Worm (Caenorhabditis elegans) whole organism, midembryonic: Measurements from ENCODE around the gene T19C3.5.

Source experiments
- cog-1 ChIP-seq: sonication (generic microtip); optimal IDR thresholded peaks from 2 replicates; lab custom pipeline; 2016; ENCODE audit warnings: missing genetic modification characterization, missing compliant biosample characterization
- flt-1 ChIP-seq: fragments of 200-800 bp; sonication (Bioruptor generic); IDR thresholded peaks from 2 replicates; pipeline ENCODE4 v1.3.6; 2022; ENCODE audit warnings: missing genetic modification characterization, missing compliant biosample characterization
- klf-2 ChIP-seq: fragments of 200-800 bp; sonication (Bioruptor generic); conservative IDR thresholded peaks from 2 replicates; pipeline ENCODE4 v1.3.6; 2022; ENCODE audit warnings: missing genetic modification reagents, missing genetic modification characterization, missing compliant biosample characterization

DNA sequence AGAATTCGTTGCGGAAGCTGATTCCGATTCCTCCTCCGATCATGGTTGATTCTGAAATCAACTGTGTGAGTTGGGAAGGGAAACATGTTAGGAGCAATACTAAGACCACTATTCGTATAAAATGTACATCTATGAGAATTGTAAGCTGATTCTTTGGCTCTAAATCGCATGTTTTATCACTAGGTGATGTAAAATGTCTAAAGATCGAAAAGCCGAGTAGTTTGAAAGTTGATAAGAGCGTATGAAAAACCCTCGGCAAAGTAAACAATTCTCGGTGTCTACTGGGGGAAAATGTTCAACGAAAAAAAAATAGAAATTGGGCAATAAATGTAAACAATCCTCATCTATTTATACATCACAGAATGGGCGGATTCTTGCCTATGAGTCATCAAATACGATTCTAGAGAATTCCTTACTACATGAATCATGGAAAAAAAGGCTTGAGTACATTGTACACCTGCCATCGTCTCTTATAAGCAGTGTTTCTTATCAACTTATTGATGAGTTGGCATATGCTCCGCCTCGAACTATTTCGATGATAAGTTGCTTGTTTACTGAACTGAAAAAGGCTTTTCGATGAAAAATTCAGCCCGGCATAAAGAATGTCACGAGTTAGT is 27.3 kb downstream of the T19C3.5 start, which contains the start of gene lec-6:
- TF ChIP-seq flt-1 (GFP tag; lab: Robert Waterston, UW), result no peak
- TF ChIP-seq cog-1 (tag; lab: Kevin White, UChicago), result no peak
- TF ChIP-seq klf-2, result no peak
